Worm (Caenorhabditis elegans) whole organism, L1 larva: ENCODE results near the gene W06H8.6.

ENCODE experiments used
- C16A3.4 ChIP-seq: fragments of 150-350 bp; optimal IDR thresholded peaks from 2 replicates; lab custom pipeline; 2014; ENCODE audit warnings: missing biosample characterization, missing genetic modification characterization
- F16B12.6 ChIP-seq: fragments of 150-350 bp; optimal IDR thresholded peaks from 2 replicates; lab custom pipeline; 2014; ENCODE audit warnings: missing biosample characterization, missing genetic modification characterization
- Y116A8C.19 ChIP-seq: sonication (generic microtip); optimal IDR thresholded peaks from 2 replicates; lab custom pipeline; 2016; ENCODE audit warnings: missing compliant biosample characterization, missing genetic modification characterization, borderline replicate concordance
- alr-1 ChIP-seq: fragments of 200-800 bp; sonication (Bioruptor generic); optimal IDR thresholded peaks from 2 replicates; lab custom pipeline; 2018; ENCODE audit warnings: borderline replicate concordance, mild to moderate bottlenecking, missing genetic modification characterization, missing compliant biosample characterization
- aly-2 ChIP-seq: fragments of 150-350 bp; optimal IDR thresholded peaks from 2 replicates; lab custom pipeline; 2014; ENCODE audit warnings: missing biosample characterization, missing genetic modification characterization
- blmp-1 ChIP-seq: fragments of 150-350 bp; optimal IDR thresholded peaks from 2 replicates; lab custom pipeline; 2014; ENCODE audit warnings: missing biosample characterization, missing genetic modification characterization
- ceh-63 ChIP-seq: fragments of 200-800 bp; sonication (Bioruptor generic); optimal IDR thresholded peaks from 2 replicates; lab custom pipeline; 2018; ENCODE audit warnings: mild to moderate bottlenecking, missing genetic modification characterization, missing compliant biosample characterization
- ceh-88 ChIP-seq: fragments of 200-800 bp; sonication (Bioruptor generic); IDR thresholded peaks from 2 replicates; pipeline ENCODE4 v1.3.6; 2022; ENCODE audit warnings: missing genetic modification characterization, missing compliant biosample characterization
- dpl-1 ChIP-seq, 3 experiments: fragments of 150-350 bp in 2 of 3; sonication (generic microtip) in 1 of 3; optimal IDR thresholded peaks; 2 replicates each; lab custom pipeline; 2014 to 2017; ENCODE audit warnings: missing biosample characterization in 3 of 3, missing genetic modification characterization in 3 of 3, missing genetic modification reagents in 3 of 3
- dsc-1 ChIP-seq: sonication (generic microtip); optimal IDR thresholded peaks from 2 replicates; lab custom pipeline; 2016; ENCODE audit warnings: mild to moderate bottlenecking, missing genetic modification characterization, missing compliant biosample characterization
- efl-1 ChIP-seq, 4 experiments: fragments of 150-350 bp; optimal IDR thresholded peaks in 3 of 4; peaks in 1 of 4; 1 replicate in 1 of 4; 2 replicates in 3 of 4; lab custom pipeline; 2014; ENCODE audit warnings: missing biosample characterization in 2 of 4, missing genetic modification characterization in 2 of 4, missing genetic modification reagents in 2 of 4
- egl-27 ChIP-seq, 2 experiments: fragments of 150-350 bp in 1 of 2; sonication (generic microtip); optimal IDR thresholded peaks; 3 replicates each; lab custom pipeline; 2017 to 2018; ENCODE audit warnings: missing biosample characterization in 2 of 2, missing genetic modification characterization in 2 of 2, missing genetic modification reagents in 2 of 2
- elt-2 ChIP-seq: sonication (generic microtip); optimal IDR thresholded peaks from 2 replicates; lab custom pipeline; 2016; ENCODE audit warnings: missing genetic modification characterization, mild to moderate bottlenecking, inconsistent platforms, missing compliant biosample characterization, missing genetic modification reagents
- elt-3 ChIP-seq, 6 experiments: fragments of 150-350 bp in 1 of 6; sonication (generic microtip); optimal IDR thresholded peaks; 2 replicates each; lab custom pipeline; 2017 to 2018; ENCODE audit warnings: missing biosample characterization in 6 of 6, missing genetic modification characterization in 6 of 6, inconsistent platforms in 1 of 6
- fkh-4 ChIP-seq: sonication (generic microtip); optimal IDR thresholded peaks from 2 replicates; lab custom pipeline; 2016; ENCODE audit warnings: missing compliant biosample characterization, missing genetic modification characterization, borderline replicate concordance
- grh-1 ChIP-seq: fragments of 200-800 bp; sonication (Bioruptor generic); IDR thresholded peaks from 2 replicates; pipeline ENCODE4 v1.3.6; 2022; ENCODE audit warnings: missing genetic modification reagents, missing genetic modification characterization, missing compliant biosample characterization
- hlh-17 ChIP-seq: fragments of 200-800 bp; sonication (Bioruptor generic); optimal IDR thresholded peaks from 2 replicates; lab custom pipeline; 2018; ENCODE audit warnings: missing genetic modification characterization, mild to moderate bottlenecking, missing compliant biosample characterization, moderate library complexity, borderline replicate concordance
- hlh-4 ChIP-seq: sonication (generic microtip); optimal IDR thresholded peaks from 2 replicates; lab custom pipeline; 2016; ENCODE audit warnings: mild to moderate bottlenecking, missing genetic modification characterization, missing compliant biosample characterization
- irx-1 ChIP-seq: sonication (generic microtip); optimal IDR thresholded peaks from 2 replicates; lab custom pipeline; 2016; ENCODE audit warnings: missing genetic modification characterization, missing compliant biosample characterization
- jun-1 ChIP-seq: fragments of 150-350 bp; optimal IDR thresholded peaks from 2 replicates; lab custom pipeline; 2014; ENCODE audit warnings: missing biosample characterization, missing genetic modification reagents, missing genetic modification characterization
- lin-13 ChIP-seq: fragments of 150-350 bp; optimal IDR thresholded peaks from 2 replicates; lab custom pipeline; 2014; ENCODE audit warnings: missing biosample characterization, missing genetic modification reagents, missing genetic modification characterization
- lin-14 ChIP-seq: fragments of 200-800 bp; sonication (Bioruptor generic); optimal IDR thresholded peaks from 2 replicates; lab custom pipeline; 2018; ENCODE audit warnings: mild to moderate bottlenecking, missing genetic modification characterization, moderate library complexity, missing compliant biosample characterization
- lin-35 ChIP-seq, 2 experiments: fragments of 150-350 bp; optimal IDR thresholded peaks; 2 replicates each; lab custom pipeline; 2014; ENCODE audit warnings: missing biosample characterization in 2 of 2, missing genetic modification characterization in 2 of 2, missing genetic modification reagents in 2 of 2
- lir-3 ChIP-seq: sonication (generic microtip); optimal IDR thresholded peaks from 2 replicates; lab custom pipeline; 2016; ENCODE audit warnings: mild to moderate bottlenecking, missing genetic modification characterization, moderate library complexity, missing compliant biosample characterization; ENCODE audit not compliant: poor library complexity
- lsy-2 ChIP-seq, 2 experiments: fragments of 150-350 bp; optimal IDR thresholded peaks; 2 replicates each; lab custom pipeline; 2014; ENCODE audit warnings: missing biosample characterization in 2 of 2, missing genetic modification characterization in 2 of 2
- mdl-1 ChIP-seq, 2 experiments: fragments of 150-350 bp; optimal IDR thresholded peaks; 2 replicates each; lab custom pipeline; 2014 to 2017; ENCODE audit warnings: missing biosample characterization in 2 of 2, missing genetic modification characterization in 2 of 2, inconsistent platforms in 1 of 2
- mep-1 ChIP-seq: fragments of 150-350 bp; optimal IDR thresholded peaks from 2 replicates; lab custom pipeline; 2014; ENCODE audit warnings: missing biosample characterization, missing genetic modification characterization
- nhr-11 ChIP-seq: fragments of 150-350 bp; optimal IDR thresholded peaks from 2 replicates; lab custom pipeline; 2014; ENCODE audit warnings: missing biosample characterization, missing genetic modification characterization
- nhr-19 ChIP-seq: fragments of 200-800 bp; sonication (Bioruptor generic); conservative IDR thresholded peaks from 2 replicates; pipeline ENCODE4 v1.3.6; 2022; ENCODE audit warnings: missing genetic modification characterization, missing compliant biosample characterization
- nhr-20 ChIP-seq: sonication (generic microtip); optimal IDR thresholded peaks from 2 replicates; lab custom pipeline; 2016; ENCODE audit warnings: mild to moderate bottlenecking, missing genetic modification characterization, missing compliant biosample characterization
- nhr-237 ChIP-seq: fragments of 150-350 bp; optimal IDR thresholded peaks from 2 replicates; lab custom pipeline; 2014; ENCODE audit warnings: missing biosample characterization, missing genetic modification characterization
- nhr-71 ChIP-seq: sonication (generic microtip); optimal IDR thresholded peaks from 2 replicates; lab custom pipeline; 2016; ENCODE audit warnings: mild to moderate bottlenecking, missing genetic modification characterization, moderate library complexity, missing compliant biosample characterization
- nhr-76 ChIP-seq: sonication (generic microtip); optimal IDR thresholded peaks from 2 replicates; lab custom pipeline; 2017; ENCODE audit warnings: missing biosample characterization, missing genetic modification characterization
- nhr-77 ChIP-seq: fragments of 150-350 bp; optimal IDR thresholded peaks from 2 replicates; lab custom pipeline; 2014; ENCODE audit warnings: missing biosample characterization, missing genetic modification characterization
- nhr-85 ChIP-seq: sonication (generic microtip); peaks from one replicate; lab custom pipeline; 2016; ENCODE audit warnings: missing genetic modification characterization, inconsistent platforms, missing compliant biosample characterization
- nhr-90 ChIP-seq: sonication (generic microtip); optimal IDR thresholded peaks from 2 replicates; lab custom pipeline; 2016; ENCODE audit warnings: mild to moderate bottlenecking, missing genetic modification characterization, missing compliant biosample characterization; ENCODE audit not compliant: poor library complexity
- pag-3 ChIP-seq: sonication (generic microtip); optimal IDR thresholded peaks from 2 replicates; lab custom pipeline; 2017; ENCODE audit warnings: missing genetic modification characterization, mild to moderate bottlenecking, missing compliant biosample characterization, antibody characterized with exemption, borderline replicate concordance; ENCODE audit not compliant: insufficient read depth
- pax-3 ChIP-seq: fragments of 200-800 bp; sonication (Bioruptor generic); optimal IDR thresholded peaks from 2 replicates; lab custom pipeline; 2018; ENCODE audit warnings: mild to moderate bottlenecking, missing genetic modification characterization, moderate library complexity, missing compliant biosample characterization
- pqm-1 ChIP-seq: sonication (generic microtip); optimal IDR thresholded peaks from 3 replicates; lab custom pipeline; 2017; ENCODE audit warnings: missing biosample characterization, missing genetic modification characterization
- snu-23 ChIP-seq: sonication (generic microtip); optimal IDR thresholded peaks from 2 replicates; lab custom pipeline; 2016; ENCODE audit warnings: missing genetic modification characterization, missing compliant biosample characterization
- sptf-1 ChIP-seq: fragments of 150-350 bp; optimal IDR thresholded peaks from 2 replicates; lab custom pipeline; 2014; ENCODE audit warnings: missing biosample characterization, missing genetic modification characterization
- sup-37 ChIP-seq: fragments of 200-800 bp; sonication (Bioruptor generic); optimal IDR thresholded peaks from 2 replicates; lab custom pipeline; 2018; ENCODE audit warnings: mild to moderate bottlenecking, missing genetic modification characterization, missing compliant biosample characterization
- tbx-2 ChIP-seq: sonication (generic microtip); optimal IDR thresholded peaks from 2 replicates; lab custom pipeline; 2016; ENCODE audit warnings: missing genetic modification characterization, missing compliant biosample characterization
- ztf-11 ChIP-seq, 2 experiments: sonication (generic microtip); optimal IDR thresholded peaks; 2 replicates each; lab custom pipeline; 2016 to 2017; ENCODE audit warnings: missing genetic modification characterization in 2 of 2, missing biosample characterization in 1 of 2, missing compliant biosample characterization in 1 of 2

The W06H8.6 gene

ce11 chrV:6276205-6276604, 49.4 kb upstream of the W06H8.6 start, which contains the start of gene F31F7.1 (continued):
- TF ChIP-seq ztf-11 (tag; optimal IDR thresholded peaks at IDR 0.05; lab: Kevin White, UChicago): no peak
- no peak for TF ChIP-seq ceh-63 (GFP tag; lab: Kevin White, UChicago)
- no peak for TF ChIP-seq Y116A8C.19 (tag; lab: Kevin White, UChicago)
- peak; percentile 95 for TF ChIP-seq elt-2 (tag; lab: Kevin White, UChicago)
- TF ChIP-seq hlh-4 (tag; lab: Kevin White, UChicago): no peak
- no peak for TF ChIP-seq alr-1
- peak; percentile 25 for TF ChIP-seq nhr-77 (tag; lab: Kevin White, UChicago)
- peak in 1 of 2 experiments; percentile 74 for TF ChIP-seq mdl-1 (tag; optimal IDR thresholded peaks at IDR 0.05; lab: Kevin White, UChicago)
- TF ChIP-seq jun-1: peak; percentile 55
- no peak for TF ChIP-seq nhr-76 (tag; lab: Kevin White, UChicago)
- TF ChIP-seq ceh-88 (GFP tag; lab: Robert Waterston, UW): no peak
- no peak for TF ChIP-seq fkh-4
- TF ChIP-seq nhr-11 (tag; lab: Kevin White, UChicago): no peak
- peak; percentile 31 for TF ChIP-seq blmp-1 (tag; lab: Kevin White, UChicago)
- peak; percentile 34 for TF ChIP-seq tbx-2 (tag; lab: Kevin White, UChicago)
- no peak for TF ChIP-seq dsc-1 (tag; lab: Kevin White, UChicago)
- TF ChIP-seq mep-1 (tag; lab: Kevin White, UChicago): peak; percentile 22
- TF ChIP-seq lin-35 (GFP tag; optimal IDR thresholded peaks at IDR 0.05; lab: Kevin White, UChicago): peak in 1 of 2 experiments; percentile 75
- TF ChIP-seq irx-1 (tag; lab: Kevin White, UChicago): no peak
- TF ChIP-seq snu-23 (GFP tag; lab: Kevin White, UChicago): peak; percentile 57
- peak; percentile 25 for TF ChIP-seq C16A3.4 (tag; lab: Kevin White, UChicago)
- TF ChIP-seq nhr-71 (tag; lab: Kevin White, UChicago): peak; percentile 75
- no peak for TF ChIP-seq hlh-17 (GFP tag; lab: Kevin White, UChicago)
- TF ChIP-seq lsy-2 (tag; optimal IDR thresholded peaks at IDR 0.05; lab: Kevin White, UChicago): peak in 1 of 2 experiments; percentile 58
- no peak for TF ChIP-seq lin-13
- no peak for TF ChIP-seq pax-3 (tag; lab: Kevin White, UChicago)
- TF ChIP-seq pag-3: no peak
- TF ChIP-seq sup-37: no peak
- TF ChIP-seq lir-3: no peak
- TF ChIP-seq, all 84 proteins: peak for 24

DNA sequence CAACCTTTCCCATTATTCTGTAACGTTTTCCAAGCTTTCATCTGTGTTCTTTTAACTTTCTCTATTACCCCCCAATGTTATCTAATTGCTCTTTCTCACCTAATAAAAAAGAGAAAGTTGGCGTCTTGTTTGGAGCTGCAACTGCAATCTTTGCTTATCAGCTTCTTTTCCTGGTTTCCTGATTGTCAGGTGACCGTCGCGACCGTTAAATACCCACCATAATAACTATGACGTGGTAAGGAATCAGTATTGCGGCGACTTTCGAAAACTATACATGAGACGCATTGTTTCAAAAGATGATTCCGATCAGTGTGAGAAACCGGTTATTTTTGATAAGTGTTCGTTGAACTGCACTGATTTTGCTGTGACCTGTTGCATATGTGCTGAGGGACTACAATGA, 48.4 kb upstream of the W06H8.6 start:
- TF ChIP-seq nhr-90 (tag; lab: Kevin White, UChicago) (peak; percentile 25), nhr-19 (GFP tag; lab: Robert Waterston, UW) (peak; percentile 39), sptf-1 (tag; lab: Kevin White, UChicago) (no peak), efl-1 (optimal IDR thresholded peaks at IDR 0.05; lab: Kevin White, UChicago) (no peak), efl-1 (GFP tag; optimal IDR thresholded peaks at IDR 0.05 in 1 of 2; lab: Kevin White, UChicago) (peak in 1 of 2 experiments; percentile 59), elt-2 (tag; lab: Kevin White, UChicago) (peak; percentile 95), mdl-1 (tag; optimal IDR thresholded peaks at IDR 0.05; lab: Kevin White, UChicago) (peak in 1 of 2 experiments; percentile 13), nhr-237 (tag; lab: Kevin White, UChicago) (no peak), grh-1 (GFP tag; lab: Robert Waterston, UW) (peak; percentile 63), sup-37 (no peak), aly-2 (tag; lab: Kevin White, UChicago) (no peak), nhr-85 (peak; percentile 72), nhr-71 (tag; lab: Kevin White, UChicago) (peak; percentile 68), dpl-1 (GFP tag; optimal IDR thresholded peaks at IDR 0.05; lab: Kevin White, UChicago) (no peak), egl-27 (tag; optimal IDR thresholded peaks at IDR 0.05; lab: Kevin White, UChicago) (no peak), pqm-1 (tag; lab: Kevin White, UChicago) (peak; percentile 65), blmp-1 (tag; lab: Kevin White, UChicago) (peak; percentile 71), elt-3 (tag; optimal IDR thresholded peaks at IDR 0.05; lab: Kevin White, UChicago) (peak in 1 of 6 experiments; percentile 69), nhr-20 (tag; lab: Kevin White, UChicago) (peak; percentile 65), F16B12.6 (tag; lab: Kevin White, UChicago) (no peak), jun-1 (peak; percentile 39), lsy-2 (tag; optimal IDR thresholded peaks at IDR 0.05; lab: Kevin White, UChicago) (peak in 1 of 2 experiments; percentile 18), lin-14 (GFP tag; lab: Kevin White, UChicago) (peak; percentile 39), lin-35 (GFP tag; optimal IDR thresholded peaks at IDR 0.05; lab: Kevin White, UChicago) (peak in 1 of 2 experiments; percentile 61)
